Fruit fly (Drosophila melanogaster): ENCODE measurements around the gene Setd3.

dm6 chrX:6983500-6984320 is 15.2 kb upstream of the Setd3 start:
- TF ChIP-seq pad (GFP tag; optimal IDR thresholded peaks at IDR 0.05) (no peak), CG7101 (tag; optimal IDR thresholded peaks at IDR 0.05) (no peak)

Measured in whole organism, adult.